Worm (Caenorhabditis elegans) whole organism, young adult: ENCODE measurements around the gene ZK228.13.

Experiments used
- B0035.1 ChIP-seq: sonication (generic microtip); optimal IDR thresholded peaks from 2 replicates; lab custom pipeline; 2016; ENCODE audit warnings: missing genetic modification characterization, mild to moderate bottlenecking, missing compliant biosample characterization, missing genotype, missing genetic modification reagents
- B0336.3 ChIP-seq: fragments of 200-800 bp; sonication (Bioruptor generic); IDR thresholded peaks from 2 replicates; pipeline ENCODE4 v1.3.6; 2022; ENCODE audit warnings: missing genetic modification characterization, missing compliant biosample characterization
- F10E7.11 ChIP-seq: sonication (generic microtip); optimal IDR thresholded peaks from 2 replicates; lab custom pipeline; 2017; ENCODE audit warnings: mild to moderate bottlenecking, missing genetic modification characterization, moderate library complexity, missing compliant biosample characterization
- F33H1.4 ChIP-seq: fragments of 200-800 bp; sonication (Bioruptor generic); IDR thresholded peaks from 2 replicates; pipeline ENCODE4 v1.3.6; 2022; ENCODE audit warnings: missing genetic modification reagents, missing genetic modification characterization, missing compliant biosample characterization
- F55B11.4 ChIP-seq: sonication (generic microtip); optimal IDR thresholded peaks from 2 replicates; lab custom pipeline; 2016; ENCODE audit warnings: missing compliant biosample characterization, missing genetic modification characterization, borderline replicate concordance; ENCODE audit not compliant: insufficient read depth
- F57A8.1 ChIP-seq: fragments of 200-800 bp; sonication (Bioruptor generic); optimal IDR thresholded peaks from 2 replicates; lab custom pipeline; 2018; ENCODE audit warnings: mild to moderate bottlenecking, missing genetic modification characterization, moderate library complexity, missing compliant biosample characterization
- K12H6.12 ChIP-seq: fragments of 200-800 bp; sonication (Bioruptor generic); optimal IDR thresholded peaks from 2 replicates; lab custom pipeline; 2018; ENCODE audit warnings: mild to moderate bottlenecking, missing genetic modification characterization, missing compliant biosample characterization
- Y53G8AR.9 ChIP-seq: fragments of 200-800 bp; sonication (Bioruptor generic); conservative IDR thresholded peaks from 2 replicates; pipeline ENCODE4 v1.3.6; 2022; ENCODE audit warnings: missing genetic modification reagents, missing genetic modification characterization, missing compliant biosample characterization
- Y79H2A.3 ChIP-seq: fragments of 200-800 bp; sonication (Bioruptor generic); conservative IDR thresholded peaks from 2 replicates; pipeline ENCODE4 v1.3.6; 2022; ENCODE audit warnings: missing genetic modification reagents, missing genetic modification characterization, missing compliant biosample characterization
- ZK185.1 ChIP-seq: sonication (generic microtip); optimal IDR thresholded peaks from 2 replicates; lab custom pipeline; 2016; ENCODE audit warnings: mild to moderate bottlenecking, missing genetic modification characterization, missing compliant biosample characterization; ENCODE audit not compliant: poor library complexity, severe bottlenecking
- aptf-3 ChIP-seq: fragments of 200-800 bp; sonication (Bioruptor generic); IDR thresholded peaks from 2 replicates; pipeline ENCODE4 v1.3.6; 2022; ENCODE audit warnings: missing genetic modification characterization, missing compliant biosample characterization
- atf-7 ChIP-seq: sonication (generic microtip); optimal IDR thresholded peaks from 2 replicates; lab custom pipeline; 2017; ENCODE audit warnings: mild to moderate bottlenecking, missing genetic modification characterization, missing compliant biosample characterization
- attf-5 ChIP-seq: fragments of 200-800 bp; sonication (Bioruptor generic); optimal IDR thresholded peaks from 2 replicates; lab custom pipeline; 2018; ENCODE audit warnings: mild to moderate bottlenecking, missing genetic modification characterization, missing compliant biosample characterization
- attf-6 ChIP-seq: fragments of 200-800 bp; sonication (Bioruptor generic); IDR thresholded peaks from 2 replicates; pipeline ENCODE4 v1.3.6; 2022; ENCODE audit warnings: missing genetic modification reagents, missing genetic modification characterization, missing compliant biosample characterization
- bed-1 ChIP-seq: fragments of 200-800 bp; sonication (Bioruptor generic); IDR thresholded peaks from 2 replicates; pipeline ENCODE4 v1.3.6; 2022; ENCODE audit warnings: missing genetic modification reagents, missing genetic modification characterization, missing compliant biosample characterization
- cebp-1 ChIP-seq, 2 experiments: fragments of 200-800 bp in 1 of 2; sonication (Bioruptor generic) in 1 of 2; sonication (generic microtip) in 1 of 2; IDR thresholded peaks in 1 of 2; optimal IDR thresholded peaks in 1 of 2; 2 replicates each; pipeline versions ENCODE4 v1.3.6 to Lab custom; 2017 to 2022; ENCODE audit warnings: missing compliant biosample characterization in 2 of 2, missing genetic modification characterization in 2 of 2, mild to moderate bottlenecking in 1 of 2, missing genetic modification reagents in 1 of 2, moderate library complexity in 1 of 2
- ceh-100 ChIP-seq: fragments of 200-800 bp; sonication (Bioruptor generic); IDR thresholded peaks from 2 replicates; pipeline ENCODE4 v1.3.6; 2022; ENCODE audit warnings: missing genetic modification reagents, missing genetic modification characterization, missing compliant biosample characterization
- ceh-27 ChIP-seq: fragments of 200-800 bp; sonication (Bioruptor generic); optimal IDR thresholded peaks from 2 replicates; lab custom pipeline; 2018; ENCODE audit warnings: mild to moderate bottlenecking, missing genetic modification characterization, moderate library complexity, missing compliant biosample characterization
- ceh-58 ChIP-seq: fragments of 200-800 bp; sonication (Bioruptor generic); IDR thresholded peaks from 2 replicates; pipeline ENCODE4 v1.3.6; 2022; ENCODE audit warnings: missing genetic modification characterization, missing compliant biosample characterization
- dpl-1 ChIP-seq: fragments of 150-350 bp; optimal IDR thresholded peaks from 2 replicates; lab custom pipeline; 2014; ENCODE audit warnings: missing biosample characterization, missing genetic modification reagents, missing genetic modification characterization
- efl-1 ChIP-seq: fragments of 150-350 bp; optimal IDR thresholded peaks from 2 replicates; lab custom pipeline; 2014; ENCODE audit warnings: missing biosample characterization, missing genetic modification reagents, missing genetic modification characterization
- egrh-3 ChIP-seq: fragments of 200-800 bp; sonication (Bioruptor generic); IDR thresholded peaks from 2 replicates; pipeline ENCODE4 v1.3.6; 2022; ENCODE audit warnings: missing genetic modification reagents, missing genetic modification characterization, missing compliant biosample characterization
- hlh-12 ChIP-seq: sonication (generic microtip); optimal IDR thresholded peaks from 2 replicates; lab custom pipeline; 2016; ENCODE audit warnings: missing genetic modification characterization, missing compliant biosample characterization
- hmg-1.2 ChIP-seq: fragments of 200-800 bp; sonication (Bioruptor generic); IDR thresholded peaks from 2 replicates; pipeline ENCODE4 v1.3.6; 2022; ENCODE audit warnings: missing genetic modification reagents, missing genetic modification characterization, missing compliant biosample characterization
- hrde-1 ChIP-seq: sonication (generic microtip); optimal IDR thresholded peaks from 2 replicates; lab custom pipeline; 2016; ENCODE audit warnings: missing genetic modification characterization, mild to moderate bottlenecking, missing compliant biosample characterization, moderate library complexity, missing genotype, missing genetic modification reagents, borderline replicate concordance
- let-607 ChIP-seq, 2 experiments: fragments of 200-800 bp in 1 of 2; sonication (Bioruptor generic) in 1 of 2; sonication (generic microtip) in 1 of 2; optimal IDR thresholded peaks; 2 replicates each; lab custom pipeline; 2016 to 2018; ENCODE audit warnings: mild to moderate bottlenecking in 2 of 2, missing compliant biosample characterization in 2 of 2, missing genetic modification characterization in 2 of 2, moderate library complexity in 2 of 2, missing genotype in 1 of 2
- lin-35 ChIP-seq, 3 experiments: fragments of 150-350 bp in 2 of 3; sonication (generic microtip) in 1 of 3; optimal IDR thresholded peaks; 2 replicates each; lab custom pipeline; 2014 to 2018; ENCODE audit warnings: missing biosample characterization in 3 of 3, missing genetic modification characterization in 3 of 3, missing genetic modification reagents in 3 of 3
- lin-40 ChIP-seq: sonication (generic microtip); optimal IDR thresholded peaks from 2 replicates; lab custom pipeline; 2016; ENCODE audit warnings: missing genetic modification characterization, mild to moderate bottlenecking, missing compliant biosample characterization, missing genotype, missing genetic modification reagents
- lir-1 ChIP-seq: fragments of 200-800 bp; sonication (Bioruptor generic); conservative IDR thresholded peaks from 2 replicates; pipeline ENCODE4 v1.3.6; 2022; ENCODE audit warnings: missing genetic modification reagents, missing genetic modification characterization, missing compliant biosample characterization
- mcd-1 ChIP-seq: fragments of 200-800 bp; sonication (Bioruptor generic); IDR thresholded peaks from 2 replicates; pipeline ENCODE4 v1.3.6; 2022; ENCODE audit warnings: missing genetic modification reagents, missing genetic modification characterization, missing compliant biosample characterization
- mel-28 ChIP-seq: sonication (generic microtip); optimal IDR thresholded peaks from 2 replicates; lab custom pipeline; 2016; ENCODE audit warnings: borderline replicate concordance, mild to moderate bottlenecking, missing genetic modification characterization, missing compliant biosample characterization
- mxl-1 ChIP-seq: sonication (generic microtip); optimal IDR thresholded peaks from 2 replicates; lab custom pipeline; 2016; ENCODE audit warnings: missing genetic modification characterization, missing compliant biosample characterization
- nfya-2 ChIP-seq: fragments of 200-800 bp; sonication (Bioruptor generic); IDR thresholded peaks from 2 replicates; pipeline ENCODE4 v1.3.6; 2022; ENCODE audit warnings: missing genetic modification reagents, missing genetic modification characterization, missing compliant biosample characterization
- nhr-120 ChIP-seq: fragments of 200-800 bp; sonication (Bioruptor generic); IDR thresholded peaks from 2 replicates; pipeline ENCODE4 v1.3.6; 2022; ENCODE audit warnings: missing genetic modification characterization, missing compliant biosample characterization
- nhr-179 ChIP-seq: sonication (generic microtip); optimal IDR thresholded peaks from 2 replicates; lab custom pipeline; 2016; ENCODE audit warnings: mild to moderate bottlenecking, missing genetic modification characterization, missing compliant biosample characterization
- snpc-1.1 ChIP-seq: sonication (generic microtip); optimal IDR thresholded peaks from 2 replicates; lab custom pipeline; 2017; ENCODE audit warnings: missing genetic modification characterization, mild to moderate bottlenecking, missing compliant biosample characterization, antibody characterized with exemption, moderate library complexity, missing genotype, missing genetic modification reagents; ENCODE audit not compliant: insufficient read depth
- zfh-2 ChIP-seq: fragments of 200-800 bp; sonication (Bioruptor generic); conservative IDR thresholded peaks from 2 replicates; pipeline ENCODE4 v1.3.6; 2022; ENCODE audit warnings: missing genetic modification reagents, missing genetic modification characterization, missing compliant biosample characterization
- ztf-22 ChIP-seq: fragments of 200-800 bp; sonication (Bioruptor generic); optimal IDR thresholded peaks from 2 replicates; lab custom pipeline; 2018; ENCODE audit warnings: mild to moderate bottlenecking, missing genetic modification characterization, moderate library complexity, missing compliant biosample characterization
- ztf-25 ChIP-seq: fragments of 200-800 bp; sonication (Bioruptor generic); IDR thresholded peaks from 2 replicates; pipeline ENCODE4 v1.3.6; 2022; ENCODE audit warnings: missing genetic modification reagents, missing genetic modification characterization, missing compliant biosample characterization
- ztf-6 ChIP-seq: fragments of 200-800 bp; sonication (Bioruptor generic); IDR thresholded peaks from 2 replicates; pipeline ENCODE4 v1.3.6; 2022; ENCODE audit warnings: missing genetic modification reagents, missing genetic modification characterization, missing compliant biosample characterization

Gene ZK228.13

ce11 chrV:18506772-18507171, 38.8 kb upstream of the ZK228.13 start:
- TF ChIP-seq nhr-179 (tag; lab: Kevin White, UChicago) (no peak), zfh-2 (peak; percentile 54)

ce11 chrV:18504610-18505009, 36.6 kb upstream of the ZK228.13 start:
- no peak for TF ChIP-seq nhr-120 (GFP tag; lab: Robert Waterston, UW)
- TF ChIP-seq ZK185.1 (tag; lab: Kevin White, UChicago), result no peak

- TF ChIP-seq ceh-58 (GFP tag; lab: Robert Waterston, UW) (no peak), ztf-25 (GFP tag; lab: Robert Waterston, UW) (no peak), egrh-3 (GFP tag; lab: Robert Waterston, UW) (no peak), hmg-1.2 (GFP tag; lab: Robert Waterston, UW) (no peak), F10E7.11 (tag; lab: Kevin White, UChicago) (no peak), B0336.3 (no peak), dpl-1 (GFP tag; lab: Kevin White, UChicago) (no peak), efl-1 (GFP tag; lab: Kevin White, UChicago) (no peak), hlh-12 (tag; lab: Kevin White, UChicago) (no peak), K12H6.12 (tag; lab: Kevin White, UChicago) (no peak), ztf-6 (GFP tag; lab: Robert Waterston, UW) (no peak), mcd-1 (GFP tag; lab: Robert Waterston, UW) (no peak)
- TF ChIP-seq, all 124 proteins: peak for 0
These were observed 24.0 kb upstream of the ZK228.13 start, which contains the start of gene slo-1 for ce11 chrV:18491961-18492360. Gene slo-1 (plus strand): TSS chrV:18492261.

ce11 chrV:18490284-18490832, 22.4 kb upstream of the ZK228.13 start:
- TF ChIP-seq aptf-3 (GFP tag; lab: Robert Waterston, UW) (no peak), lin-35 (GFP tag; optimal IDR thresholded peaks at IDR 0.05; lab: Kevin White, UChicago) (peak in 1 of 3 experiments; percentile 47), B0035.1 (tag; lab: Kevin White, UChicago) (no peak), Y79H2A.3 (no peak), bed-1 (GFP tag; lab: Robert Waterston, UW) (no peak), mcd-1 (GFP tag; lab: Robert Waterston, UW) (peak; percentile 44; the same call in 1 of the 2 replicates), ztf-22 (GFP tag; lab: Kevin White, UChicago) (no peak), snpc-1.1 (tag; lab: Kevin White, UChicago) (no peak), nhr-120 (GFP tag; lab: Robert Waterston, UW) (no peak), attf-6 (GFP tag; lab: Robert Waterston, UW) (no peak), hrde-1 (tag; lab: Kevin White, UChicago) (no peak), F57A8.1 (GFP tag; lab: Kevin White, UChicago) (no peak), ceh-27 (GFP tag; lab: Kevin White, UChicago) (peak; percentile 35), atf-7 (no peak), cebp-1 (GFP tag; IDR thresholded peaks at IDR 0.05; lab: Robert Waterston, UW) (no peak), cebp-1 (tag; optimal IDR thresholded peaks at IDR 0.05; lab: Kevin White, UChicago) (peak; percentile 31), lin-40 (tag; lab: Kevin White, UChicago) (no peak), egrh-3 (GFP tag; lab: Robert Waterston, UW) (peak; percentile 84), F10E7.11 (tag; lab: Kevin White, UChicago) (no peak), dpl-1 (GFP tag; lab: Kevin White, UChicago) (no peak), K12H6.12 (tag; lab: Kevin White, UChicago) (peak; percentile 90), lir-1 (GFP tag; lab: Robert Waterston, UW) (no peak), attf-5 (GFP tag; lab: Kevin White, UChicago) (peak; percentile 4), nfya-2 (GFP tag; lab: Robert Waterston, UW) (no peak), ceh-100 (GFP tag; lab: Robert Waterston, UW) (no peak), F33H1.4 (no peak), mel-28 (tag; lab: Kevin White, UChicago) (no peak), ztf-6 (GFP tag; lab: Robert Waterston, UW) (no peak), let-607 (tag; optimal IDR thresholded peaks at IDR 0.05; lab: Kevin White, UChicago) (no peak), Y53G8AR.9 (GFP tag; lab: Robert Waterston, UW) (no peak), F55B11.4 (tag; lab: Kevin White, UChicago) (no peak), ZK185.1 (tag; lab: Kevin White, UChicago) (no peak), zfh-2 (peak; percentile 95), mxl-1 (tag; lab: Kevin White, UChicago) (no peak)
